Fruit fly (Drosophila melanogaster): ENCODE measurements around the gene CG42446.

DNA sequence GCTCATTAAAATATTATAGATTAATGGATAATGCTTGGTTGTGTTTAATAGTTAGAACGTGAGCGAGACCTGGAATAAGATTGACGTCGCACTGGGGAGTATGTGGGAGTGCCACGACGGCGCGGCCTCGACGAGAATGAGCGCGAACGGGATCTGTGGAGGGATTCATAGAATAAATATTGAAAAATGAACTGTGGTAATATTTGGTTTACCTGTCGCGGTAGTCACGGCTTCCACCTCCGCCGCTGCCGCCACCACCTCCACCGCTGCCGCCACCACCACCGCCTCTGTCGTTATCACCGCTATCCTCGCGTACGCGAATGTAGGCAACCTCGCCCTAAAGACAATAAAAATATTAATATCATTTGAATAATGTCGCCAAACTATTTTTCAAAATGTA, 19.3 kb downstream of the CG42446 start:
- TF ChIP-seq pan (optimal IDR thresholded peaks at IDR 0.05) (no peak), pan (GFP tag; optimal IDR thresholded peaks at IDR 0.05 in 1 of 2, IDR thresholded peaks at IDR 0.05 in 1 of 2) (no peak), her (GFP tag; optimal IDR thresholded peaks at IDR 0.05) (no peak), CG17186 (GFP tag; optimal IDR thresholded peaks at IDR 0.05) (no peak), lov (optimal IDR thresholded peaks at IDR 0.05) (no peak), lov (GFP tag; IDR thresholded peaks at IDR 0.05) (no peak), D19A (tag; optimal IDR thresholded peaks at IDR 0.05) (no peak), sna (GFP tag; IDR thresholded peaks at IDR 0.05; ENCODE audit: partially characterized antibody) (no peak), CG2199 (GFP tag; IDR thresholded peaks at IDR 0.05) (no peak), Spps (tag; optimal IDR thresholded peaks at IDR 0.05) (no peak), Gug (GFP tag; IDR thresholded peaks at IDR 0.05) (no peak), ab (GFP tag; optimal IDR thresholded peaks at IDR 0.05) (no peak), CG6813 (GFP tag; optimal IDR thresholded peaks at IDR 0.05) (no peak), Dek (tag; optimal IDR thresholded peaks at IDR 0.05) (no peak), CG8290 (GFP tag; optimal IDR thresholded peaks at IDR 0.05) (no peak), CG8290 (tag; optimal IDR thresholded peaks at IDR 0.05) (no peak), cg (GFP tag; optimal IDR thresholded peaks at IDR 0.05) (no peak)
